Fruit fly (Drosophila melanogaster) whole organism, prepupa: ENCODE measurements around the gene CG13116.

Experiments
- Blimp-1 ChIP-seq: fragments of 200-800 bp; sonication (Bioruptor generic); optimal IDR thresholded peaks from 3 replicates; lab custom pipeline; 2017; ENCODE audit warnings: missing biosample characterization, missing genetic modification characterization, mild to moderate bottlenecking, moderate library complexity, missing genetic modification reagents
- CG11762 ChIP-seq: fragments of 200-800 bp; sonication (Bioruptor generic); optimal IDR thresholded peaks from 3 replicates; lab custom pipeline; 2016; ENCODE audit warnings: missing biosample characterization, missing genetic modification characterization; ENCODE audit not compliant: insufficient read depth
- CG11902 ChIP-seq: fragments of 200-800 bp; sonication (Bioruptor generic); optimal IDR thresholded peaks from 3 replicates; lab custom pipeline; 2016; ENCODE audit warnings: missing biosample characterization, missing genetic modification characterization
- CG15336 ChIP-seq: fragments of 200-800 bp; sonication (Bioruptor generic); IDR thresholded peaks from 2 replicates; pipeline ENCODE4 v1.3.6; 2022; ENCODE audit warnings: missing biosample characterization, missing genetic modification characterization
- CG1621 ChIP-seq: fragments of 200-800 bp; sonication (Bioruptor generic); optimal IDR thresholded peaks from 3 replicates; lab custom pipeline; 2018; ENCODE audit warnings: missing biosample characterization, mild to moderate bottlenecking, missing genetic modification characterization
- CG16779 ChIP-seq: fragments of 200-800 bp; sonication (Bioruptor generic); optimal IDR thresholded peaks from 3 replicates; lab custom pipeline; 2017; ENCODE audit warnings: missing biosample characterization, mild to moderate bottlenecking, missing genetic modification characterization
- CG3032 ChIP-seq: fragments of 200-800 bp; optimal IDR thresholded peaks from 2 replicates; lab custom pipeline; 2019; ENCODE audit warnings: missing biosample characterization, mild to moderate bottlenecking, missing genetic modification characterization, moderate library complexity
- CG31627 ChIP-seq: fragments of 200-800 bp; sonication (Bioruptor generic); optimal IDR thresholded peaks from 3 replicates; lab custom pipeline; 2016; ENCODE audit warnings: missing biosample characterization, missing genetic modification characterization
- CG32006 ChIP-seq: fragments of 200-800 bp; sonication (Bioruptor generic); optimal IDR thresholded peaks from 3 replicates; lab custom pipeline; 2017; ENCODE audit warnings: missing biosample characterization, mild to moderate bottlenecking, missing genetic modification characterization
- CG34406 ChIP-seq: fragments of 200-800 bp; sonication (Bioruptor generic); optimal IDR thresholded peaks from 3 replicates; lab custom pipeline; 2016; ENCODE audit warnings: missing biosample characterization, missing genetic modification characterization
- CG3919 ChIP-seq: fragments of 200-800 bp; sonication (Bioruptor generic); optimal IDR thresholded peaks from 3 replicates; lab custom pipeline; 2016; ENCODE audit warnings: missing biosample characterization, missing genetic modification characterization
- CG4318 ChIP-seq: fragments of 200-800 bp; sonication (Bioruptor generic); optimal IDR thresholded peaks from 3 replicates; lab custom pipeline; 2017; ENCODE audit warnings: missing biosample characterization, mild to moderate bottlenecking, missing genetic modification characterization
- CG6163 ChIP-seq: fragments of 200-800 bp; sonication (Bioruptor generic); IDR thresholded peaks from 3 replicates; pipeline ENCODE4 v1.3.6; 2022; ENCODE audit warnings: missing biosample characterization, missing genetic modification characterization
- CG6276 ChIP-seq: fragments of 200-800 bp; sonication (Bioruptor generic); optimal IDR thresholded peaks from 2 replicates; lab custom pipeline; 2017; ENCODE audit warnings: missing biosample characterization, mild to moderate bottlenecking, missing genetic modification characterization
- CG6792 ChIP-seq: fragments of 200-800 bp; sonication (Bioruptor generic); optimal IDR thresholded peaks from 3 replicates; lab custom pipeline; 2016; ENCODE audit warnings: missing biosample characterization, missing genetic modification characterization
- CG6808 ChIP-seq: fragments of 200-800 bp; sonication (Bioruptor generic); optimal IDR thresholded peaks from 3 replicates; lab custom pipeline; 2017; ENCODE audit warnings: missing biosample characterization, missing genetic modification characterization, mild to moderate bottlenecking, moderate library complexity, missing genetic modification reagents
- CG7368 ChIP-seq: fragments of 200-800 bp; sonication (Bioruptor generic); optimal IDR thresholded peaks from 3 replicates; lab custom pipeline; 2016; ENCODE audit warnings: missing biosample characterization, missing genetic modification characterization
- CG8319 ChIP-seq: fragments of 200-800 bp; sonication (Bioruptor generic); optimal IDR thresholded peaks from 3 replicates; lab custom pipeline; 2016; ENCODE audit warnings: missing biosample characterization, missing genetic modification characterization
- CG8632 ChIP-seq: fragments of 200-800 bp; sonication (Bioruptor generic); optimal IDR thresholded peaks from 3 replicates; lab custom pipeline; 2016; ENCODE audit warnings: missing biosample characterization, missing genetic modification characterization
- Eip78C ChIP-seq: fragments of 200-800 bp; sonication (Bioruptor generic); peaks from one replicate; lab custom pipeline; 2016; ENCODE audit warnings: missing biosample characterization, missing genetic modification characterization
- Ets21C ChIP-seq: fragments of 200-800 bp; sonication (Bioruptor generic); optimal IDR thresholded peaks from 3 replicates; lab custom pipeline; 2016; ENCODE audit warnings: missing biosample characterization, missing genetic modification characterization
- Gug ChIP-seq: fragments of 200-800 bp; sonication (Bioruptor generic); IDR thresholded peaks from 2 replicates; pipeline ENCODE4 v1.3.6; 2022; ENCODE audit warnings: missing biosample characterization, missing genetic modification characterization
- Hr39 ChIP-seq: fragments of 200-800 bp; sonication (Bioruptor generic); optimal IDR thresholded peaks from 2 replicates; lab custom pipeline; 2016; ENCODE audit warnings: missing biosample characterization, missing genetic modification characterization
- Hr4 ChIP-seq: fragments of 200-800 bp; sonication (Bioruptor generic); optimal IDR thresholded peaks from 3 replicates; lab custom pipeline; 2016; ENCODE audit warnings: missing biosample characterization, missing genetic modification characterization
- Lpt ChIP-seq: fragments of 200-800 bp; sonication (Bioruptor generic); optimal IDR thresholded peaks from 3 replicates; lab custom pipeline; 2016; ENCODE audit warnings: missing biosample characterization, missing genetic modification characterization
- OdsH ChIP-seq: fragments of 200-800 bp; sonication (Bioruptor generic); optimal IDR thresholded peaks from 3 replicates; lab custom pipeline; 2016; ENCODE audit warnings: missing biosample characterization, missing genetic modification characterization
- Smox ChIP-seq: fragments of 200-800 bp; sonication (Bioruptor generic); optimal IDR thresholded peaks from 3 replicates; lab custom pipeline; 2016; ENCODE audit warnings: missing biosample characterization, missing genetic modification characterization
- Sox102F ChIP-seq: fragments of 200-800 bp; sonication (Bioruptor generic); optimal IDR thresholded peaks from 2 replicates; lab custom pipeline; 2016; ENCODE audit warnings: missing biosample characterization, mild to moderate bottlenecking, missing genetic modification characterization
- Sox15 ChIP-seq: fragments of 200-800 bp; sonication (Bioruptor generic); optimal IDR thresholded peaks from 3 replicates; lab custom pipeline; 2016; ENCODE audit warnings: missing biosample characterization, missing genetic modification characterization
- acj6 ChIP-seq: fragments of 200-800 bp; sonication (Bioruptor generic); optimal IDR thresholded peaks from 3 replicates; lab custom pipeline; 2016; ENCODE audit warnings: missing biosample characterization, missing genetic modification characterization
- cyc ChIP-seq: fragments of 200-800 bp; sonication (Bioruptor generic); optimal IDR thresholded peaks from 3 replicates; lab custom pipeline; 2016; ENCODE audit warnings: missing biosample characterization, missing genetic modification characterization
- esn ChIP-seq: fragments of 200-800 bp; sonication (Bioruptor generic); optimal IDR thresholded peaks from 2 replicates; lab custom pipeline; 2016; ENCODE audit warnings: missing biosample characterization, mild to moderate bottlenecking, missing genetic modification characterization, moderate library complexity
- fd59A ChIP-seq: fragments of 200-800 bp; sonication (Bioruptor generic); optimal IDR thresholded peaks from 2 replicates; lab custom pipeline; 2017; ENCODE audit warnings: missing biosample characterization, mild to moderate bottlenecking, missing genetic modification characterization, missing genetic modification reagents
- fkh ChIP-seq: fragments of 200-800 bp; sonication (Bioruptor generic); optimal IDR thresholded peaks from 3 replicates; lab custom pipeline; 2017; ENCODE audit warnings: missing biosample characterization, mild to moderate bottlenecking, missing genetic modification characterization, moderate library complexity
- lz ChIP-seq: fragments of 200-800 bp; sonication (Bioruptor generic); optimal IDR thresholded peaks from 3 replicates; lab custom pipeline; 2016; ENCODE audit warnings: missing biosample characterization, missing genetic modification characterization
- net ChIP-seq: fragments of 200-800 bp; sonication (Bioruptor generic); optimal IDR thresholded peaks from 3 replicates; lab custom pipeline; 2016; ENCODE audit warnings: missing biosample characterization, missing genetic modification characterization
- salr ChIP-seq, 2 experiments: fragments of 200-800 bp; sonication (Bioruptor generic); optimal IDR thresholded peaks; 3 replicates each; lab custom pipeline; 2016 to 2018; ENCODE audit warnings: missing biosample characterization in 2 of 2, missing genetic modification characterization in 2 of 2, mild to moderate bottlenecking in 1 of 2
- svp ChIP-seq: fragments of 200-800 bp; sonication (Bioruptor generic); peaks from one replicate; lab custom pipeline; 2016; ENCODE audit warnings: missing biosample characterization, missing genetic modification characterization
- topi ChIP-seq: fragments of 200-800 bp; sonication (Bioruptor generic); optimal IDR thresholded peaks from 3 replicates; lab custom pipeline; 2016; ENCODE audit warnings: missing biosample characterization, missing genetic modification characterization
- vri ChIP-seq: fragments of 200-800 bp; sonication (Bioruptor generic); optimal IDR thresholded peaks from 3 replicates; lab custom pipeline; 2016; ENCODE audit warnings: missing biosample characterization, mild to moderate bottlenecking, missing genetic modification characterization

CG13116 gene

dm6 chr2L:9692364-9693348, 37.1 kb upstream of the CG13116 start (continued):
- TF ChIP-seq CG7368 (GFP tag; lab: Kevin White, UChicago) (peak; percentile 69), vri (peak; percentile 6), CG15336 (GFP tag; lab: Robert Waterston, UW) (peak; percentile 91), OdsH (GFP tag; lab: Kevin White, UChicago) (peak; percentile 79), CG16779 (tag; lab: Kevin White, UChicago) (no peak), cyc (GFP tag; lab: Kevin White, UChicago) (peak; percentile 60), Sox15 (GFP tag; lab: Kevin White, UChicago) (peak; percentile 52), CG11762 (GFP tag; lab: Kevin White, UChicago) (peak; percentile 60), CG8319 (GFP tag; lab: Kevin White, UChicago) (peak; percentile 53), CG6276 (GFP tag; lab: Kevin White, UChicago) (peak; percentile 50), Hr39 (peak; percentile 69)
- TF ChIP-seq, all 60 proteins: peak for 53

DNA sequence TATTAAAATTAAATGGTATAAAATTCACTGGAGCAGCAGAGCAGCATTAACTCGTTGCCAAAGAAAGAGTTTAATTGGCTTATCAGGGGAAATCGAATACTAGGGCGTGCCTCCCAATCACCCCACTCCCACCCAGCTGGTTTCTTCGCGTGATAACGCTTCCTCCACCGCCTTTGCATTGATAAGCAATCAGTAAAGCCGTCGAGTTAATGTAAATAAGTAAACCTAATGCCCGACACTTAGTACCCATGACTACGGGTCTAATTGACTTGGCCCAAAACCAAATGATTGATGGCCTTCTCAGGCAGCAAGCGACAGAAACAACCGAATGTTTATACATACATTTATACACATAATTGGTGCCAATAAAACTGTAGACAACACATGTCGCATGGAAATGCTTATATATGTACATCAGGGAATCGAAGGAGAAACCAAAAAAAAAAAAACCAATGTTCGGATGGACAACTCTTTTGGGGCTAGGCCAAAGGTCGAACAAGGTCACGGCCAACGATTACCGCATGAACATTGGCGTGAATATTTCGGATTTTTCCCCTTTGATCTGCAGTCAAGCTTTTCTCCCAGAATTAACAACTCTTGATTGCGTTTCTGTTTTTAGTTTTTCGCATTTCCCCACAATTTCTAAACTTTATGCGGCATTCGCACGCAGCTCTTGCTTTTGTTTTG, 35.7 kb upstream of the CG13116 start:
- TF ChIP-seq Lpt (GFP tag; lab: Kevin White, UChicago), result no peak
- TF ChIP-seq Smox (GFP tag; lab: Kevin White, UChicago), result no peak
- peak; percentile 54 for TF ChIP-seq svp (GFP tag; lab: Kevin White, UChicago)
- no peak for TF ChIP-seq CG15336 (GFP tag; lab: Robert Waterston, UW)
- peak; percentile 17 for TF ChIP-seq Eip78C (GFP tag; lab: Kevin White, UChicago)
- no peak for TF ChIP-seq acj6 (GFP tag; lab: Kevin White, UChicago)
- TF ChIP-seq CG11902, result no peak
- TF ChIP-seq CG4318, result no peak
- no peak for TF ChIP-seq CG3032
- TF ChIP-seq CG6276 (GFP tag; lab: Kevin White, UChicago), result no peak
- peak; percentile 63 for TF ChIP-seq fkh (GFP tag; lab: Kevin White, UChicago)
- no peak for TF ChIP-seq CG3919 (GFP tag; lab: Kevin White, UChicago)
- no peak for TF ChIP-seq CG34406 (GFP tag; lab: Kevin White, UChicago)
- no peak for TF ChIP-seq Blimp-1 (GFP tag; lab: Kevin White, UChicago)
- TF ChIP-seq topi (GFP tag; lab: Kevin White, UChicago), result no peak
- peak; percentile 28 for TF ChIP-seq vri

dm6 chr2L:9695723-9696122, 34.0 kb upstream of the CG13116 start:
- TF ChIP-seq CG32006 (GFP tag; lab: Kevin White, UChicago) (no peak), fkh (GFP tag; lab: Kevin White, UChicago) (peak; percentile 41), CG6808 (GFP tag; lab: Kevin White, UChicago) (no peak)

dm6 chr2L:9697561-9697960, 32.2 kb upstream of the CG13116 start:
- TF ChIP-seq CG32006 (GFP tag; lab: Kevin White, UChicago) (no peak), lz (no peak), Gug (GFP tag; lab: Robert Waterston, UW) (no peak), CG6163 (GFP tag; lab: Robert Waterston, UW) (no peak), CG4318 (no peak), CG31627 (GFP tag; lab: Kevin White, UChicago) (no peak), net (no peak), CG16779 (tag; lab: Kevin White, UChicago) (no peak), acj6 (GFP tag; lab: Kevin White, UChicago) (no peak), svp (GFP tag; lab: Kevin White, UChicago) (no peak), Hr4 (GFP tag; lab: Kevin White, UChicago) (no peak), CG1621 (no peak), Sox102F (no peak), salr (GFP tag; optimal IDR thresholded peaks at IDR 0.05; lab: Kevin White, UChicago) (no peak), esn (GFP tag; lab: Kevin White, UChicago) (no peak), Ets21C (no peak), Eip78C (GFP tag; lab: Kevin White, UChicago) (no peak), fd59A (GFP tag; lab: Kevin White, UChicago) (no peak), CG8632 (GFP tag; lab: Kevin White, UChicago) (no peak), CG6792 (GFP tag; lab: Kevin White, UChicago) (no peak)
